Worm (Caenorhabditis elegans): ENCODE data around the gene srg-67.

DNA sequence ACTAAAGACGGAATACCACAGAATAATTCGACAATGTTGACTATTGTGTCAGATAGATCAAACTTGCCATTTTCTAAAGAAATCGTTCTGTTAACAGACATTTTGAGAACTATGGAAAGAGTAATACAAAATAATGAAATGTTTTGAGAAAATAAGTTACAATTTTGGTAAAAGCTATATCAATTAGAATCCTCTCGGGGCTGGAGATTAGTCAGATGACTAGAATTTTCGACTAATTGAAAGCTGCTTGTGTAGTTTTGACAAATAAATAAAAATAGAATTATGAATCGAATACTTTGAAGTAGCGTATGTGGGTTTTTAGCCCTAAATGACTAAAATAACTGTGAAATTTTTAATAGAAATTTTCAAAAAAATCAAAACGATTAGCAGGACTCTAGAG lies 22.1 kb upstream of the srg-67 start, which contains the start of gene srg-65:
- no peak for TF ChIP-seq snpc-1.2 (GFP tag; IDR thresholded peaks at IDR 0.05)
- no peak for TF ChIP-seq nhr-25 (tag; optimal IDR thresholded peaks at IDR 0.05; ENCODE audit: borderline replicate concordance, insufficient read depth)
- no peak for TF ChIP-seq hif-1 (tag; optimal IDR thresholded peaks at IDR 0.05)
- TF ChIP-seq aly-2 (tag; optimal IDR thresholded peaks at IDR 0.05), result no peak

Data from whole organism, L4 larva.